Fruit fly (Drosophila melanogaster): Measurements from ENCODE around the gene Or22c.
A peak's percentile ranks its signal among the peaks of the same experiment; 100 is the strongest.

Gene Or22c

dm6 chr2L:2031522-2031921 lies 22.9 kb upstream of the Or22c start:
- TF ChIP-seq psq (optimal IDR thresholded peaks at IDR 0.05) (no peak), EcR (GFP tag; optimal IDR thresholded peaks at IDR 0.05) (no peak), CG8478 (optimal IDR thresholded peaks at IDR 0.05) (no peak), usp (GFP tag; optimal IDR thresholded peaks at IDR 0.05) (no peak), pan (optimal IDR thresholded peaks at IDR 0.05) (no peak), Dll (optimal IDR thresholded peaks at IDR 0.05) (no peak)

- no peak for TF ChIP-seq psq (optimal IDR thresholded peaks at IDR 0.05)
- TF ChIP-seq pan (optimal IDR thresholded peaks at IDR 0.05) = no peak
- TF ChIP-seq Dll (optimal IDR thresholded peaks at IDR 0.05) = no peak
- no peak for TF ChIP-seq usp (GFP tag; optimal IDR thresholded peaks at IDR 0.05)
- TF ChIP-seq CG8478 (optimal IDR thresholded peaks at IDR 0.05) = no peak
- no peak for TF ChIP-seq EcR (GFP tag; optimal IDR thresholded peaks at IDR 0.05)
Measured at dm6 chr2L:2032076-2032475, 22.3 kb upstream of the Or22c start.

- no peak for TF ChIP-seq CG8478 (optimal IDR thresholded peaks at IDR 0.05)
- TF ChIP-seq EcR (GFP tag; optimal IDR thresholded peaks at IDR 0.05) = no peak
- TF ChIP-seq pan (optimal IDR thresholded peaks at IDR 0.05) = no peak
- TF ChIP-seq Dll (optimal IDR thresholded peaks at IDR 0.05) = no peak
- TF ChIP-seq psq (optimal IDR thresholded peaks at IDR 0.05) = no peak
- TF ChIP-seq usp (GFP tag; optimal IDR thresholded peaks at IDR 0.05) = no peak
Measured at dm6 chr2L:2035941-2036340, 18.4 kb upstream of the Or22c start, which contains the start of gene CG42296. CG42296 (minus strand) TSS chr2L:2036041.

dm6 chr2L:2037165-2037550 lies 17.2 kb upstream of the Or22c start, which contains the start of gene lectin-22C:
lectin-22C (minus strand) TSS chr2L:2037265.
- TF ChIP-seq pan (optimal IDR thresholded peaks at IDR 0.05) = no peak
- no peak for TF ChIP-seq Dll (optimal IDR thresholded peaks at IDR 0.05)
- no peak for TF ChIP-seq CG8478 (optimal IDR thresholded peaks at IDR 0.05)
- no peak for TF ChIP-seq EcR (GFP tag; optimal IDR thresholded peaks at IDR 0.05)

- no peak for TF ChIP-seq psq (optimal IDR thresholded peaks at IDR 0.05)
- TF ChIP-seq pan (optimal IDR thresholded peaks at IDR 0.05) = no peak
- TF ChIP-seq CG8478 (optimal IDR thresholded peaks at IDR 0.05) = peak; percentile 49
- TF ChIP-seq EcR (GFP tag; optimal IDR thresholded peaks at IDR 0.05) = no peak
- TF ChIP-seq Dll (optimal IDR thresholded peaks at IDR 0.05) = no peak
- no peak for TF ChIP-seq usp (GFP tag; optimal IDR thresholded peaks at IDR 0.05)
Measured at dm6 chr2L:2037551-2038252, 16.7 kb upstream of the Or22c start.

dm6 chr2L:2038253-2038955 lies 16.0 kb upstream of the Or22c start:
- TF ChIP-seq CG8478 (optimal IDR thresholded peaks at IDR 0.05) = no peak
- TF ChIP-seq usp (GFP tag; optimal IDR thresholded peaks at IDR 0.05) = no peak
- no peak for TF ChIP-seq EcR (GFP tag; optimal IDR thresholded peaks at IDR 0.05)
- TF ChIP-seq Dll (optimal IDR thresholded peaks at IDR 0.05) = no peak
- TF ChIP-seq psq (optimal IDR thresholded peaks at IDR 0.05) = no peak
- TF ChIP-seq pan (optimal IDR thresholded peaks at IDR 0.05) = no peak

- TF ChIP-seq CG8478 (optimal IDR thresholded peaks at IDR 0.05) (no peak), EcR (GFP tag; optimal IDR thresholded peaks at IDR 0.05) (no peak), usp (GFP tag; optimal IDR thresholded peaks at IDR 0.05) (no peak), Dll (optimal IDR thresholded peaks at IDR 0.05) (no peak), psq (optimal IDR thresholded peaks at IDR 0.05) (no peak), pan (optimal IDR thresholded peaks at IDR 0.05) (no peak)
Measured at dm6 chr2L:2038956-2039263, 15.5 kb upstream of the Or22c start.

- TF ChIP-seq psq (optimal IDR thresholded peaks at IDR 0.05) (no peak), CG8478 (optimal IDR thresholded peaks at IDR 0.05) (no peak), usp (GFP tag; optimal IDR thresholded peaks at IDR 0.05) (no peak), Dll (optimal IDR thresholded peaks at IDR 0.05) (no peak), pan (optimal IDR thresholded peaks at IDR 0.05) (no peak)
Measured at dm6 chr2L:2039458-2039857, 14.9 kb upstream of the Or22c start.

dm6 chr2L:2042072-2042471 lies 12.3 kb upstream of the Or22c start:
- TF ChIP-seq CG8478 (optimal IDR thresholded peaks at IDR 0.05) (no peak), psq (optimal IDR thresholded peaks at IDR 0.05) (no peak), EcR (GFP tag; optimal IDR thresholded peaks at IDR 0.05) (no peak), usp (GFP tag; optimal IDR thresholded peaks at IDR 0.05) (no peak), pan (optimal IDR thresholded peaks at IDR 0.05) (no peak), Dll (optimal IDR thresholded peaks at IDR 0.05) (no peak)

dm6 chr2L:2044826-2045225 lies 9.6 kb upstream of the Or22c start:
- TF ChIP-seq CG8478 (optimal IDR thresholded peaks at IDR 0.05) (no peak), pan (optimal IDR thresholded peaks at IDR 0.05) (no peak), usp (GFP tag; optimal IDR thresholded peaks at IDR 0.05) (no peak), psq (optimal IDR thresholded peaks at IDR 0.05) (no peak), EcR (GFP tag; optimal IDR thresholded peaks at IDR 0.05) (no peak), Dll (optimal IDR thresholded peaks at IDR 0.05) (no peak)

dm6 chr2L:2045265-2045664 lies 9.1 kb upstream of the Or22c start, which contains the start of gene Kebab:
Kebab (plus strand) TSS chr2L:2045494.
- TF ChIP-seq Dll (optimal IDR thresholded peaks at IDR 0.05) (no peak), CG8478 (optimal IDR thresholded peaks at IDR 0.05) (no peak), psq (optimal IDR thresholded peaks at IDR 0.05) (no peak), usp (GFP tag; optimal IDR thresholded peaks at IDR 0.05) (no peak), pan (optimal IDR thresholded peaks at IDR 0.05) (no peak), EcR (GFP tag; optimal IDR thresholded peaks at IDR 0.05) (no peak)

- TF ChIP-seq CG8478 (optimal IDR thresholded peaks at IDR 0.05) (no peak), Dll (optimal IDR thresholded peaks at IDR 0.05) (no peak), psq (optimal IDR thresholded peaks at IDR 0.05) (no peak), pan (optimal IDR thresholded peaks at IDR 0.05) (no peak), usp (GFP tag; optimal IDR thresholded peaks at IDR 0.05) (no peak), EcR (GFP tag; optimal IDR thresholded peaks at IDR 0.05) (no peak)
Measured at dm6 chr2L:2072970-2073369, 18.6 kb downstream of the Or22c start.

All from whole organism.